Fruit fly (Drosophila melanogaster): ENCODE data around the gene CG4098.

CG4098 gene

dm6 chr3L:16587994-16588622, 21.0 kb downstream of the CG4098 start (continued):
- TF ChIP-seq D19B (GFP tag; optimal IDR thresholded peaks at IDR 0.05): peak; percentile 47
- TF ChIP-seq CG15073 (GFP tag; optimal IDR thresholded peaks at IDR 0.05): no peak
- peak; percentile 44; the same call in 1 of the 2 replicates for TF ChIP-seq ssp (GFP tag; IDR thresholded peaks at IDR 0.05)
- no peak for TF ChIP-seq scrt (GFP tag; optimal IDR thresholded peaks at IDR 0.05)
- peak; percentile 24 for TF ChIP-seq slp2 (GFP tag; optimal IDR thresholded peaks at IDR 0.05)
- peak; percentile 32 for TF ChIP-seq CG9876 (GFP tag; optimal IDR thresholded peaks at IDR 0.05)
- no peak for TF ChIP-seq Nf-YA (GFP tag; IDR thresholded peaks at IDR 0.05)
- 0 out of 3 replicates have a peak, but pooled peaks have one; percentile 43 for TF ChIP-seq so (GFP tag; IDR thresholded peaks at IDR 0.05)
- TF ChIP-seq CrebB (tag; optimal IDR thresholded peaks at IDR 0.05): no peak
- peak; percentile 15 for TF ChIP-seq mirr (GFP tag; optimal IDR thresholded peaks at IDR 0.05)
- peak; percentile 53 for TF ChIP-seq CG18476 (GFP tag; optimal IDR thresholded peaks at IDR 0.05)
- no peak for TF ChIP-seq dimm (GFP tag; IDR thresholded peaks at IDR 0.05)
- TF ChIP-seq CG12236 (GFP tag; optimal IDR thresholded peaks at IDR 0.05): no peak
- TF ChIP-seq CG12219 (GFP tag; optimal IDR thresholded peaks at IDR 0.05): no peak
- peak; percentile 39; the same call in 2 of the 3 replicates for TF ChIP-seq CG14050 (GFP tag; IDR thresholded peaks at IDR 0.05)
- TF ChIP-seq tna (GFP tag; IDR thresholded peaks at IDR 0.05; ENCODE audit: partially characterized antibody): no peak; the same call in none of the 2 replicates
- TF ChIP-seq dan (GFP tag; IDR thresholded peaks at IDR 0.05): no peak
- peak; percentile 10 for TF ChIP-seq da (GFP tag; optimal IDR thresholded peaks at IDR 0.05)
- TF ChIP-seq Sry-β (GFP tag; optimal IDR thresholded peaks at IDR 0.05): peak; percentile 52
- peak; percentile 24 for TF ChIP-seq CG8944 (GFP tag; optimal IDR thresholded peaks at IDR 0.05)
- TF ChIP-seq ash1 (GFP tag; optimal IDR thresholded peaks at IDR 0.05): no peak
- TF ChIP-seq Optix (GFP tag; IDR thresholded peaks at IDR 0.05): no peak
- TF ChIP-seq CG5180 (GFP tag; optimal IDR thresholded peaks at IDR 0.05): no peak
- TF ChIP-seq Ravus (GFP tag; IDR thresholded peaks at IDR 0.05): no peak
- TF ChIP-seq CG17186 (GFP tag; optimal IDR thresholded peaks at IDR 0.05): peak; percentile 89
- peak; percentile 61 for TF ChIP-seq pb (GFP tag; optimal IDR thresholded peaks at IDR 0.05)
- peak; percentile 48 for TF ChIP-seq Nf-YC (tag; optimal IDR thresholded peaks at IDR 0.05)
- TF ChIP-seq Fer3 (tag; optimal IDR thresholded peaks at IDR 0.05): peak; percentile 62
- TF ChIP-seq ken (GFP tag; IDR thresholded peaks at IDR 0.05): no peak
- peak; percentile 34 for TF ChIP-seq stwl (tag; optimal IDR thresholded peaks at IDR 0.05)
- TF ChIP-seq sr (GFP tag; IDR thresholded peaks at IDR 0.05): peak; percentile 98
- TF ChIP-seq Adf1 (GFP tag; IDR thresholded peaks at IDR 0.05): no peak
- peak; percentile 74 for TF ChIP-seq CoRest (tag; optimal IDR thresholded peaks at IDR 0.05)
- peak; percentile 82 for TF ChIP-seq dm (GFP tag; optimal IDR thresholded peaks at IDR 0.05)
- TF ChIP-seq Ada2b (GFP tag; IDR thresholded peaks at IDR 0.05): peak; percentile 51
- TF ChIP-seq CG3065 (GFP tag; optimal IDR thresholded peaks at IDR 0.05): peak; percentile 26
- no peak for TF ChIP-seq CG14965 (GFP tag; optimal IDR thresholded peaks at IDR 0.05; ENCODE audit: borderline replicate concordance)
- peak; percentile 84 for TF ChIP-seq sug (tag; optimal IDR thresholded peaks at IDR 0.05)
- TF ChIP-seq CG14441 (GFP tag; IDR thresholded peaks at IDR 0.05): peak; percentile 36; the same call in 1 of the 2 replicates
- no peak for TF ChIP-seq CG8359 (GFP tag; optimal IDR thresholded peaks at IDR 0.05; ENCODE audit: borderline replicate concordance)
- no peak for TF ChIP-seq cad (GFP tag; optimal IDR thresholded peaks at IDR 0.05)
- TF ChIP-seq NFAT (GFP tag; IDR thresholded peaks at IDR 0.05): peak; percentile 75
- peak; percentile 100 for TF ChIP-seq klu (GFP tag; IDR thresholded peaks at IDR 0.05)
- peak; percentile 62; the same call in 1 of the 3 replicates for TF ChIP-seq dysf (GFP tag; IDR thresholded peaks at IDR 0.05)
- TF ChIP-seq CG3995 (GFP tag; optimal IDR thresholded peaks at IDR 0.05): peak; percentile 100
- no peak for TF ChIP-seq CG7928 (GFP tag; optimal IDR thresholded peaks at IDR 0.05)
- TF ChIP-seq CG31365 (tag; optimal IDR thresholded peaks at IDR 0.05): no peak
- peak; percentile 63 for TF ChIP-seq Xbp1 (GFP tag; optimal IDR thresholded peaks at IDR 0.05)
- peak; percentile 54 for TF ChIP-seq CG11398 (GFP tag; optimal IDR thresholded peaks at IDR 0.05)
- TF ChIP-seq CG11247 (GFP tag; IDR thresholded peaks at IDR 0.05): peak; percentile 51; the same call in 1 of the 2 replicates
- peak; percentile 5 for TF ChIP-seq btn (GFP tag; optimal IDR thresholded peaks at IDR 0.05)
